Worm (Caenorhabditis elegans) whole organism, midembryonic: ENCODE results near the gene F59A6.3.
A peak's percentile ranks its signal among the peaks of the same experiment; 100 is the strongest.

Experiments
- T22C8.4 ChIP-seq: fragments of 200-800 bp; sonication (Bioruptor generic); IDR thresholded peaks from 2 replicates; pipeline ENCODE4 v1.3.6; 2022; ENCODE audit warnings: missing genetic modification characterization, missing compliant biosample characterization
- cog-1 ChIP-seq: sonication (generic microtip); optimal IDR thresholded peaks from 2 replicates; lab custom pipeline; 2016; ENCODE audit warnings: missing genetic modification characterization, missing compliant biosample characterization
- flt-1 ChIP-seq: fragments of 200-800 bp; sonication (Bioruptor generic); IDR thresholded peaks from 2 replicates; pipeline ENCODE4 v1.3.6; 2022; ENCODE audit warnings: missing genetic modification characterization, missing compliant biosample characterization
- klf-2 ChIP-seq: fragments of 200-800 bp; sonication (Bioruptor generic); conservative IDR thresholded peaks from 2 replicates; pipeline ENCODE4 v1.3.6; 2022; ENCODE audit warnings: missing genetic modification reagents, missing genetic modification characterization, missing compliant biosample characterization
- med-1 ChIP-seq: sonication (generic microtip); optimal IDR thresholded peaks from 2 replicates; lab custom pipeline; 2017; ENCODE audit warnings: missing genetic modification characterization, mild to moderate bottlenecking, missing compliant biosample characterization, antibody characterized with exemption, missing genetic modification reagents; ENCODE audit not compliant: insufficient read depth
- ref-1 ChIP-seq: fragments of 200-800 bp; sonication (Bioruptor generic); conservative IDR thresholded peaks from 2 replicates; pipeline ENCODE4 v1.3.6; 2022; ENCODE audit warnings: missing genetic modification reagents, missing genetic modification characterization, missing compliant biosample characterization
- tab-1 ChIP-seq: fragments of 200-800 bp; sonication (Bioruptor generic); IDR thresholded peaks from 2 replicates; pipeline ENCODE4 v1.3.6; 2022; ENCODE audit warnings: missing genetic modification characterization, missing compliant biosample characterization
- ztf-23 ChIP-seq: fragments of 200-800 bp; sonication (Bioruptor generic); IDR thresholded peaks from 2 replicates; pipeline ENCODE4 v1.3.6; 2022; ENCODE audit warnings: missing genetic modification reagents, missing genetic modification characterization, missing compliant biosample characterization
- ztf-29 ChIP-seq: fragments of 200-800 bp; sonication (Bioruptor generic); IDR thresholded peaks from 2 replicates; pipeline ENCODE4 v1.3.6; 2022; ENCODE audit warnings: missing genetic modification reagents, missing genetic modification characterization, missing compliant biosample characterization

F59A6.3 gene

ce11 chrII:5055129-5055666 is 47.1 kb downstream of the F59A6.3 start, which contains the start of the genes ify-1 and rpl-22:
ify-1 (minus strand) TSS chrII:5055179.
rpl-22 (plus strand) TSS chrII:5055616.
- peak; percentile 72; the same call in 1 of the 2 replicates for TF ChIP-seq T22C8.4 (GFP tag; lab: Robert Waterston, UW)
- no peak; the same call in 1 of the 2 replicates for TF ChIP-seq ztf-29 (GFP tag; lab: Robert Waterston, UW)
- peak; percentile 77 for TF ChIP-seq flt-1 (GFP tag; lab: Robert Waterston, UW)
- no peak for TF ChIP-seq klf-2 (GFP tag; lab: Robert Waterston, UW)
- no peak for TF ChIP-seq tab-1
- TF ChIP-seq cog-1, result peak; percentile 65
- TF ChIP-seq ztf-23, result peak; percentile 83
- TF ChIP-seq med-1 (GFP tag; lab: Kevin White, UChicago), result no peak

DNA sequence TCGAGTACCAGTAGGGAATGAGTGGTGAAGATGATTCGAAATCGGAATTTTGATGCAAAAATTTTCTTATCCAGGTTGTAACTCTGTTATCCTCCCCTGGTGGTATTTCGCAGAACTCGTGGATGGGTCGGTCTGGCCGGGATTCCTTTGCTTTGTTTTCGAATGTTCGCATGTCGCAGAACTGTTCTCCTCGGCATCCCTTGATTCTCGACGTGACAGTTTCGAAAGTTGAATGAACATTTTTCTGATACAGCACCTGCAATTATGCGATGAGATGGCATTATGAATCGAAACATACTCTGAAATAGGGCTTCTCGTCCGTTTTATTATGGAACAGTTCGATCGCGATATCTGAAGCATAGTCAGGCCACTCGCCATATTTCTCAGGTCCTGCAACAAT is 48.1 kb downstream of the F59A6.3 start:
- TF ChIP-seq flt-1 (GFP tag; lab: Robert Waterston, UW), result no peak
- no peak for TF ChIP-seq cog-1
- no peak for TF ChIP-seq ztf-23
- TF ChIP-seq tab-1, result no peak
- TF ChIP-seq med-1 (GFP tag; lab: Kevin White, UChicago), result no peak
- TF ChIP-seq ref-1 (GFP tag; lab: Robert Waterston, UW), result no peak
- no peak for TF ChIP-seq ztf-29 (GFP tag; lab: Robert Waterston, UW)
- TF ChIP-seq klf-2 (GFP tag; lab: Robert Waterston, UW), result no peak
- TF ChIP-seq T22C8.4 (GFP tag; lab: Robert Waterston, UW), result no peak

DNA sequence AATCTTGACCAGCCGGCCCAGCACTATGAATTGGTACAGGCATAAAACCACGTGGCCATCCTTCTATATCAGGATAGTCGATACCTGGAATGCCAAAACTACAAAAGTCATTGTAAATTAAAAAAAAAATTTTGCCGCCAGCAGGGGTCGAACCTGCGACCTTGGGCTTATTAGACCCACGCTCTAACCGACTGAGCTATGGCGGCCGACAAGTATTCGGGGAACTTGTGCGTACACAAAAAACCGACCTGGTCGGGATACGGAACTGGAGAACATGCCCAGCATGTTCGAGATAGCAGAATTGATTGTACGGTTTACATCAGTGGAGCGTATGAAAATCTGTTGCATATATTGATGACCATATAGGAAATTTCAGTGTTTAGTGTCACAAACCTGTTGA is 49.2 kb downstream of the F59A6.3 start:
- TF ChIP-seq flt-1 (GFP tag; lab: Robert Waterston, UW), result peak; percentile 81
- no peak for TF ChIP-seq ztf-23
- TF ChIP-seq tab-1, result peak; percentile 74
- TF ChIP-seq ref-1 (GFP tag; lab: Robert Waterston, UW), result peak; percentile 68; the same call in 1 of the 2 replicates
- TF ChIP-seq cog-1, result no peak
- peak; percentile 78; the same call in 1 of the 2 replicates for TF ChIP-seq ztf-29 (GFP tag; lab: Robert Waterston, UW)
- peak; percentile 43; the same call in 1 of the 2 replicates for TF ChIP-seq T22C8.4 (GFP tag; lab: Robert Waterston, UW)

ce11 chrII:5058036-5058435 is 49.9 kb downstream of the F59A6.3 start, which contains the start of gene C27A2.12:
C27A2.12 (minus strand) TSS chrII:5058136.
- TF ChIP-seq ref-1 (GFP tag; lab: Robert Waterston, UW), result no peak
- no peak for TF ChIP-seq ztf-29 (GFP tag; lab: Robert Waterston, UW)
- no peak for TF ChIP-seq ztf-23
- no peak for TF ChIP-seq T22C8.4 (GFP tag; lab: Robert Waterston, UW)
- TF ChIP-seq cog-1, result no peak
- no peak for TF ChIP-seq klf-2 (GFP tag; lab: Robert Waterston, UW)
- no peak for TF ChIP-seq med-1 (GFP tag; lab: Kevin White, UChicago)
- TF ChIP-seq tab-1, result no peak
- TF ChIP-seq flt-1 (GFP tag; lab: Robert Waterston, UW), result no peak

ce11 chrII:5060719-5061118 is 52.6 kb downstream of the F59A6.3 start, which contains the start of gene pho-12:
pho-12 (minus strand) TSS chrII:5060819.
- TF ChIP-seq med-1 (GFP tag; lab: Kevin White, UChicago) (no peak), T22C8.4 (GFP tag; lab: Robert Waterston, UW) (no peak), klf-2 (GFP tag; lab: Robert Waterston, UW) (no peak), ztf-23 (no peak), cog-1 (no peak), ref-1 (GFP tag; lab: Robert Waterston, UW) (no peak), ztf-29 (GFP tag; lab: Robert Waterston, UW) (no peak), tab-1 (no peak), flt-1 (GFP tag; lab: Robert Waterston, UW) (no peak)
